Worm (Caenorhabditis elegans) whole organism, L1 larva: Measurements from ENCODE around the gene W02H3.3.

Source experiments
- dpl-1 ChIP-seq, 3 experiments: fragments of 150-350 bp in 2 of 3; sonication (generic microtip) in 1 of 3; optimal IDR thresholded peaks; 2 replicates each; lab custom pipeline; 2014 to 2017; ENCODE audit warnings: missing biosample characterization in 3 of 3, missing genetic modification characterization in 3 of 3, missing genetic modification reagents in 3 of 3
- fkh-10 ChIP-seq: sonication (generic microtip); optimal IDR thresholded peaks from 2 replicates; lab custom pipeline; 2017; ENCODE audit warnings: missing biosample characterization, missing genetic modification reagents, missing genetic modification characterization
- lin-39 ChIP-seq: fragments of 150-350 bp; optimal IDR thresholded peaks from 2 replicates; lab custom pipeline; 2014; ENCODE audit warnings: missing biosample characterization, missing genetic modification reagents, missing genetic modification characterization
- mdl-1 ChIP-seq, 2 experiments: fragments of 150-350 bp; optimal IDR thresholded peaks; 2 replicates each; lab custom pipeline; 2014 to 2017; ENCODE audit warnings: missing biosample characterization in 2 of 2, missing genetic modification characterization in 2 of 2, inconsistent platforms in 1 of 2
- nhr-77 ChIP-seq: fragments of 150-350 bp; optimal IDR thresholded peaks from 2 replicates; lab custom pipeline; 2014; ENCODE audit warnings: missing biosample characterization, missing genetic modification characterization
- nhr-90 ChIP-seq: sonication (generic microtip); optimal IDR thresholded peaks from 2 replicates; lab custom pipeline; 2016; ENCODE audit warnings: mild to moderate bottlenecking, missing genetic modification characterization, missing compliant biosample characterization; ENCODE audit not compliant: poor library complexity
- pqm-1 ChIP-seq: sonication (generic microtip); optimal IDR thresholded peaks from 3 replicates; lab custom pipeline; 2017; ENCODE audit warnings: missing biosample characterization, missing genetic modification characterization

DNA sequence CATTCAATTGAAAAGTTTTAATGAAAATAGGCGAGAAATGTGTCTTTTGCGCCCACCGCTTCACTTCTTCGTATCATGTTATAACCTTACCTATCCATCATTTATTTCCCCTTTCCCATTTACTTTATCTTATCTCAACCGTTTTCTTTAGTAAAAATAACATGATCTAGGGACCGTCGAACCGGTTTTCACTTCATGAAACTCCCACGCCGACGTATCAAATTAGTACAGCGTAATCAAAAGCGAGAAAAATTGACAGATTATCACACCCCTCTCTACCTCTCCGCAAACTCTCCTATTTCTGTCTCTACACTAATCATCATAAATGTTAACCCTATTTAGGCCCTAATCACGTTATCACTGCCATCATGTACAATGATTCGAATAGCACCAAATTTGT, 39.0 kb upstream of the W02H3.3 start:
- TF ChIP-seq fkh-10 (GFP tag; lab: Kevin White, UChicago) (no peak), dpl-1 (GFP tag; optimal IDR thresholded peaks at IDR 0.05; lab: Kevin White, UChicago) (no peak), nhr-90 (no peak), nhr-77 (tag; lab: Kevin White, UChicago) (no peak), pqm-1 (tag; lab: Kevin White, UChicago) (no peak), mdl-1 (tag; optimal IDR thresholded peaks at IDR 0.05; lab: Kevin White, UChicago) (no peak), lin-39 (tag; lab: Kevin White, UChicago) (no peak)
